Fruit fly (Drosophila melanogaster): ENCODE measurements around the gene Hmgcl.
A peak's percentile ranks its signal among the peaks of the same experiment; 100 is the strongest.

Gene Hmgcl

DNA sequence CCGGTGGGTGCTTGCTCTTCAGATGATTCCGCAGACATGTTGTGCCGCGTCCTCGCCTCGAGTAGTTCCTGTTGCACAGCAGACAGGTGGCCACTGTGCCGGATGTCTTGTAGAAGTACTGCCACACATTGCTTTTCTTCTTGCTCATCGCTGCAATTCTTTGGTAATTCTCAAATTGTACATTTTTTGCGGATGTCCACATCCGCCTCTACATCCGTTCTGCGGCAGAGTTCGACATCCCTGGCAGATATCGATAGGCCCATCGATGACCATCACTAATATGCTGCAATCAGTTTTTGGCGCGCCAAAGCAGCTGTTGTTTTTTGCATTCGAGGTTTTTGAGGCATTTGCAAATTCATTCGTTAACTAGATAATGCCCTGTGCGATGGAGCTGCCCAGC is 3.5 kb upstream of the Hmgcl start, which contains the start of the genes CG13775 and CG3430 (continued):
- TF ChIP-seq Pdp1 (GFP tag; optimal IDR thresholded peaks at IDR 0.05) = peak in 1 of 2 experiments; percentile 65
- no peak for TF ChIP-seq cad (GFP tag; optimal IDR thresholded peaks at IDR 0.05)
- TF ChIP-seq CG16779 (GFP tag; IDR thresholded peaks at IDR 0.05) = no peak
- TF ChIP-seq CG11247 (GFP tag; IDR thresholded peaks at IDR 0.05) = peak; percentile 19; the same call in 1 of the 2 replicates
- no peak for TF ChIP-seq CG6175 (GFP tag; IDR thresholded peaks at IDR 0.05)
- no peak for TF ChIP-seq Xrp1 (GFP tag; IDR thresholded peaks at IDR 0.05)
- peak; percentile 73 for TF ChIP-seq CG15514 (GFP tag; optimal IDR thresholded peaks at IDR 0.05)
- no peak for TF ChIP-seq CG8388 (GFP tag; optimal IDR thresholded peaks at IDR 0.05)
- no peak for TF ChIP-seq esg (GFP tag; conservative IDR thresholded peaks at IDR 0.05)
- TF ChIP-seq B-H1 (GFP tag; IDR thresholded peaks at IDR 0.05) = no peak
- no peak for TF ChIP-seq tio (GFP tag; optimal IDR thresholded peaks at IDR 0.05)
- peak; percentile 14 for TF ChIP-seq gfzf (GFP tag; optimal IDR thresholded peaks at IDR 0.05)
- peak; percentile 77 for TF ChIP-seq Bgb (GFP tag; IDR thresholded peaks at IDR 0.05; ENCODE audit: partially characterized antibody)
- 0 out of 2 replicates have a peak, but pooled peaks have one; percentile 45 for TF ChIP-seq sob (GFP tag; IDR thresholded peaks at IDR 0.05)
- TF ChIP-seq NK7.1 (GFP tag; optimal IDR thresholded peaks at IDR 0.05) = no peak
- no peak for TF ChIP-seq eve (GFP tag; optimal IDR thresholded peaks at IDR 0.05)
- TF ChIP-seq CG17186 (GFP tag; optimal IDR thresholded peaks at IDR 0.05) = no peak
- TF ChIP-seq Fer3 (tag; optimal IDR thresholded peaks at IDR 0.05) = no peak
- TF ChIP-seq corto (GFP tag; optimal IDR thresholded peaks at IDR 0.05) = no peak
- no peak for TF ChIP-seq Ada2b (GFP tag; IDR thresholded peaks at IDR 0.05)
- no peak for TF ChIP-seq Drgx (GFP tag; IDR thresholded peaks at IDR 0.05)
- no peak for TF ChIP-seq Atf6 (GFP tag; IDR thresholded peaks at IDR 0.05)
- TF ChIP-seq CG31365 (tag; optimal IDR thresholded peaks at IDR 0.05) = no peak
- peak; percentile 28 for TF ChIP-seq mirr (GFP tag; optimal IDR thresholded peaks at IDR 0.05)
- TF ChIP-seq CG1233 (GFP tag; optimal IDR thresholded peaks at IDR 0.05) = peak; percentile 1
- TF ChIP-seq cg (GFP tag; optimal IDR thresholded peaks at IDR 0.05) = no peak
- TF ChIP-seq pzg (GFP tag; optimal IDR thresholded peaks at IDR 0.05) = peak; percentile 78
- TF ChIP-seq CG17385 (GFP tag; optimal IDR thresholded peaks at IDR 0.05) = peak; percentile 39
- peak; percentile 10 for TF ChIP-seq CG13424 (tag; optimal IDR thresholded peaks at IDR 0.05)
- peak; percentile 26 for TF ChIP-seq CG30403 (GFP tag; optimal IDR thresholded peaks at IDR 0.05)
- TF ChIP-seq CG10147 (GFP tag; optimal IDR thresholded peaks at IDR 0.05) = no peak
- no peak for TF ChIP-seq HLH3B (GFP tag; IDR thresholded peaks at IDR 0.05)
- TF ChIP-seq CG17328 (GFP tag; IDR thresholded peaks at IDR 0.05) = peak; percentile 55
- TF ChIP-seq wor (GFP tag; IDR thresholded peaks at IDR 0.05) = no peak
- no peak for TF ChIP-seq CG1602 (GFP tag; optimal IDR thresholded peaks at IDR 0.05)
- no peak for TF ChIP-seq org-1 (GFP tag; optimal IDR thresholded peaks at IDR 0.05)
- TF ChIP-seq gro (GFP tag; optimal IDR thresholded peaks at IDR 0.05) = peak; percentile 33
- TF ChIP-seq Sin3A (optimal IDR thresholded peaks at IDR 0.05) = peak; percentile 43
- TF ChIP-seq Bdp1 (GFP tag; optimal IDR thresholded peaks at IDR 0.05) = no peak
- TF ChIP-seq CG1529 (GFP tag; optimal IDR thresholded peaks at IDR 0.05) = no peak
- TF ChIP-seq danr (GFP tag; IDR thresholded peaks at IDR 0.05) = no peak
- TF ChIP-seq ranshi (GFP tag; IDR thresholded peaks at IDR 0.05) = no peak
- no peak for TF ChIP-seq CG18619 (GFP tag; optimal IDR thresholded peaks at IDR 0.05)
- peak; percentile 22 for TF ChIP-seq CG10209 (GFP tag; optimal IDR thresholded peaks at IDR 0.05)
- TF ChIP-seq CG32532 (GFP tag; IDR thresholded peaks at IDR 0.05) = peak; percentile 56; the same call in 1 of the 2 replicates
- TF ChIP-seq CG1792 (GFP tag; optimal IDR thresholded peaks at IDR 0.05) = no peak
- peak; percentile 48; the same call in 1 of the 2 replicates for TF ChIP-seq inv (GFP tag; IDR thresholded peaks at IDR 0.05; ENCODE audit: partially characterized antibody)
- TF ChIP-seq Fer2 (tag; optimal IDR thresholded peaks at IDR 0.05) = no peak
- TF ChIP-seq CG10431 (GFP tag; optimal IDR thresholded peaks at IDR 0.05) = no peak
- no peak for TF ChIP-seq maf-S (GFP tag; optimal IDR thresholded peaks at IDR 0.05)
- TF ChIP-seq Dfd (GFP tag; optimal IDR thresholded peaks at IDR 0.05) = no peak
- no peak for TF ChIP-seq CG6689 (GFP tag; IDR thresholded peaks at IDR 0.05)
- no peak for TF ChIP-seq yki (optimal IDR thresholded peaks at IDR 0.05)
